Fruit fly (Drosophila melanogaster) S2 (cell line): ENCODE results near the gene CG1910.

ENCODE experiments used
- CG8478 ChIP-seq: fragments of >200 bp; optimal IDR thresholded peaks from 2 replicates; lab custom pipeline; 2018
- CTCF ChIP-seq, 2 experiments: fragments of >200 bp; optimal IDR thresholded peaks; 2 replicates each; lab custom pipeline; 2018

dm6 chr3R:31726286-31726685, 21.2 kb upstream of the CG1910 start:
- TF ChIP-seq CG8478 (lab: Kevin White, UChicago) (no peak), CTCF (optimal IDR thresholded peaks at IDR 0.05; lab: Kevin White, UChicago) (no peak)
